Comparison of ENCODE assay signal across 5 fruit fly cellular contexts in the genomic region with DNA sequence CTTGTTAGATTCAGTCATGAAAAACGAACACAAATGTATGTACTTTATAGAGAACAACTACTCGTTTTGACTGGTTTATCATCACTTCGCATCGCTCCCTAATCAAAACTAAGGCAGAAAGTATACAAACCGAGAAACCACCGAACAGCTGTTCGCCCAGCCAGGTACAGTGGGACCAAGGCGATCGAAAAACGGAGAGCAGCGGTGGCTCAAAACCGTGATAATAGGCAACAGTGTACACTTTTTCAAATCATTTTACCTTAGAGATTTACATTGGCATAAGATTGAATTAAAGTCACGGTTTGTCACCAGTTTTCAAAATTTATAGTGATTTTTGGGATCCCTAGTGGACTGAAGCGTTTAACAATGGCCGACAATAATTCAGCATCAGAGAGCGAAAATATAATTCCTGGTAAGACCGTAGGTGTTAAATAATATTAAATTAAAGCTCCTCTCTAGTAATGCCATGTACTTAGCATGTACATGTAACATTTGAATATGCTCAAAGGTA.
TF ChIP-seq lines count a peak whose summit lies in the region.

TSS of gene CG42233 (minus strand) at position 51 of the 511 bp plus-strand sequence.
TSS of gene CG1971 (plus strand) at position 241 of the 511 bp plus-strand sequence.

- peak; percentile 8 for TF ChIP-seq CTCF in whole organism, embryonic (GFP tag; optimal IDR thresholded peaks at IDR 0.05; lab: Kevin White, UChicago)

TF ChIP-seq in whole organism, adult, 20 proteins besides CTCF, POLR2A, EP300 and RAD21 (continues in another document):
- TF ChIP-seq bab1 (GFP tag; optimal IDR thresholded peaks at IDR 0.05; lab: Kevin White, UChicago) (peak; percentile 12), kay (GFP tag; lab: Kevin White, UChicago; ENCODE audit: borderline replicate concordance) (no peak), pad (GFP tag; optimal IDR thresholded peaks at IDR 0.05; lab: Kevin White, UChicago) (peak; percentile 40), cic (GFP tag; optimal IDR thresholded peaks at IDR 0.05; lab: Kevin White, UChicago) (no peak), CG12768 (GFP tag; optimal IDR thresholded peaks at IDR 0.05; lab: Kevin White, UChicago) (peak; percentile 1), CG7101 (tag; optimal IDR thresholded peaks at IDR 0.05; lab: Kevin White, UChicago) (peak; percentile 51), CG14711 (tag; optimal IDR thresholded peaks at IDR 0.05; lab: Kevin White, UChicago) (peak; percentile 37), Crg-1 (GFP tag; optimal IDR thresholded peaks at IDR 0.05; lab: Kevin White, UChicago) (no peak), Clk (GFP tag; optimal IDR thresholded peaks at IDR 0.05; lab: Kevin White, UChicago) (no peak), toe (GFP tag; optimal IDR thresholded peaks at IDR 0.05; lab: Kevin White, UChicago) (no peak), ovo (GFP tag; optimal IDR thresholded peaks at IDR 0.05; lab: Kevin White, UChicago) (no peak), Mnt (GFP tag; optimal IDR thresholded peaks at IDR 0.05; lab: Kevin White, UChicago) (peak; percentile 30), CG11617 (GFP tag; optimal IDR thresholded peaks at IDR 0.05; lab: Kevin White, UChicago) (peak; percentile 51), CG33017 (tag; optimal IDR thresholded peaks at IDR 0.05; lab: Kevin White, UChicago) (peak; percentile 41), CG1620 (GFP tag; optimal IDR thresholded peaks at IDR 0.05; lab: Kevin White, UChicago) (peak; percentile 16), CG7045 (GFP tag; optimal IDR thresholded peaks at IDR 0.05; lab: Kevin White, UChicago) (peak; percentile 39), Hr96 (GFP tag; optimal IDR thresholded peaks at IDR 0.05; lab: Kevin White, UChicago) (peak; percentile 59)

TF ChIP-seq in whole organism, embryonic, 481 proteins besides CTCF, POLR2A, EP300 and RAD21 (continues in another document):
- TF ChIP-seq ap (GFP tag; IDR thresholded peaks at IDR 0.05; lab: Robert Waterston, UW), result no peak
- TF ChIP-seq mam (GFP tag; optimal IDR thresholded peaks at IDR 0.05; lab: Kevin White, UChicago), result peak; percentile 25
- peak; percentile 62; the same call in 2 of the 3 replicates for TF ChIP-seq CG6791 (GFP tag; IDR thresholded peaks at IDR 0.05; lab: Robert Waterston, UW; ENCODE audit: partially characterized antibody)
- no peak for TF ChIP-seq CG8290 (GFP tag; optimal IDR thresholded peaks at IDR 0.05; lab: Kevin White, UChicago)
- TF ChIP-seq CG8290 (tag; optimal IDR thresholded peaks at IDR 0.05; lab: Kevin White, UChicago), result no peak
- no peak for TF ChIP-seq CG4820 (GFP tag; optimal IDR thresholded peaks at IDR 0.05; lab: Kevin White, UChicago)
- TF ChIP-seq lbe (GFP tag; optimal IDR thresholded peaks at IDR 0.05; lab: Kevin White, UChicago), result no peak
- peak; percentile 27 for TF ChIP-seq Oli (tag; optimal IDR thresholded peaks at IDR 0.05; lab: Kevin White, UChicago)
- TF ChIP-seq Dp (GFP tag; optimal IDR thresholded peaks at IDR 0.05; lab: Kevin White, UChicago), result no peak
- no peak for TF ChIP-seq CG13424 (tag; optimal IDR thresholded peaks at IDR 0.05; lab: Kevin White, UChicago)
- TF ChIP-seq hb (GFP tag; IDR thresholded peaks at IDR 0.05; lab: Robert Waterston, UW; ENCODE audit: partially characterized antibody), result peak; percentile 69; the same call in 1 of the 3 replicates
- no peak for TF ChIP-seq nau (GFP tag; optimal IDR thresholded peaks at IDR 0.05; lab: Kevin White, UChicago)
- TF ChIP-seq CG4617 (GFP tag; optimal IDR thresholded peaks at IDR 0.05; lab: Kevin White, UChicago; ENCODE audit: borderline replicate concordance), result no peak
- no peak for TF ChIP-seq psq (GFP tag; optimal IDR thresholded peaks at IDR 0.05; lab: Kevin White, UChicago)
- no peak for TF ChIP-seq cg (GFP tag; optimal IDR thresholded peaks at IDR 0.05; lab: Kevin White, UChicago)
- no peak for TF ChIP-seq CG43689 (GFP tag; IDR thresholded peaks at IDR 0.05; lab: Robert Waterston, UW)
- TF ChIP-seq emc (GFP tag; optimal IDR thresholded peaks at IDR 0.05; lab: Kevin White, UChicago), result no peak

TF ChIP-seq in whole organism, prepupa, 60 proteins besides CTCF, POLR2A, EP300 and RAD21 (continues in another document):
- TF ChIP-seq CG10669 (GFP tag; optimal IDR thresholded peaks at IDR 0.05; lab: Kevin White, UChicago) (no peak), Ets21C (GFP tag; optimal IDR thresholded peaks at IDR 0.05; lab: Kevin White, UChicago) (no peak), salr (GFP tag; optimal IDR thresholded peaks at IDR 0.05; lab: Kevin White, UChicago) (no peak), CG6163 (GFP tag; IDR thresholded peaks at IDR 0.05; lab: Robert Waterston, UW) (peak; percentile 69; the same call in 2 of the 3 replicates), CG11762 (GFP tag; optimal IDR thresholded peaks at IDR 0.05; lab: Kevin White, UChicago; ENCODE audit: insufficient read depth) (peak; percentile 7), lz (GFP tag; optimal IDR thresholded peaks at IDR 0.05; lab: Kevin White, UChicago) (peak; percentile 56), Eip75B (GFP tag; optimal IDR thresholded peaks at IDR 0.05; lab: Kevin White, UChicago) (no peak), CG15336 (GFP tag; IDR thresholded peaks at IDR 0.05; lab: Robert Waterston, UW) (peak; percentile 38; the same call in 1 of the 2 replicates), CG11294 (GFP tag; IDR thresholded peaks at IDR 0.05; lab: Robert Waterston, UW) (no peak), CG6854 (GFP tag; optimal IDR thresholded peaks at IDR 0.05; lab: Kevin White, UChicago) (no peak), Ets96B (tag; optimal IDR thresholded peaks at IDR 0.05; lab: Kevin White, UChicago) (no peak), cyc (GFP tag; optimal IDR thresholded peaks at IDR 0.05; lab: Kevin White, UChicago) (no peak), eg (GFP tag; IDR thresholded peaks at IDR 0.05; lab: Robert Waterston, UW) (peak; percentile 53; the same call in 2 of the 3 replicates), net (GFP tag; optimal IDR thresholded peaks at IDR 0.05; lab: Kevin White, UChicago) (no peak), CG8319 (GFP tag; optimal IDR thresholded peaks at IDR 0.05; lab: Kevin White, UChicago) (peak; percentile 27), Hr39 (GFP tag; optimal IDR thresholded peaks at IDR 0.05; lab: Kevin White, UChicago) (no peak), CG4318 (GFP tag; optimal IDR thresholded peaks at IDR 0.05; lab: Kevin White, UChicago) (no peak)

TF ChIP-seq in whole organism, pupa, 21 proteins besides CTCF, POLR2A, EP300 and RAD21:
- TF ChIP-seq fd96Ca (GFP tag; IDR thresholded peaks at IDR 0.05; lab: Robert Waterston, UW), result peak; percentile 70; the same call in 2 of the 3 replicates
- no peak for TF ChIP-seq CG9948 (tag; optimal IDR thresholded peaks at IDR 0.05; lab: Kevin White, UChicago)
- no peak for TF ChIP-seq Snoo (tag; optimal IDR thresholded peaks at IDR 0.05; lab: Kevin White, UChicago)
- TF ChIP-seq CG4496 (GFP tag; IDR thresholded peaks at IDR 0.05; lab: Robert Waterston, UW), result peak; percentile 66; the same call in 2 of the 3 replicates
- peak; percentile 23; the same call in 1 of the 2 replicates for TF ChIP-seq rn (GFP tag; IDR thresholded peaks at IDR 0.05; lab: Robert Waterston, UW)
- no peak for TF ChIP-seq CG14655 (GFP tag; optimal IDR thresholded peaks at IDR 0.05; lab: Kevin White, UChicago)
- peak; percentile 26 for TF ChIP-seq gl (tag; optimal IDR thresholded peaks at IDR 0.05; lab: Kevin White, UChicago)
- no peak for TF ChIP-seq CG13204 (GFP tag; optimal IDR thresholded peaks at IDR 0.05; lab: Kevin White, UChicago)
- peak; percentile 62; the same call in 1 of the 2 replicates for TF ChIP-seq Ets98B (GFP tag; IDR thresholded peaks at IDR 0.05; lab: Robert Waterston, UW)
- peak; percentile 17; the same call in 1 of the 2 replicates for TF ChIP-seq CG32121 (GFP tag; IDR thresholded peaks at IDR 0.05; lab: Robert Waterston, UW)
- TF ChIP-seq CG8159 (tag; optimal IDR thresholded peaks at IDR 0.05; lab: Kevin White, UChicago), result no peak
- no peak for TF ChIP-seq Pif1B (GFP tag; optimal IDR thresholded peaks at IDR 0.05; lab: Kevin White, UChicago)
- no peak for TF ChIP-seq CG17806 (tag; optimal IDR thresholded peaks at IDR 0.05; lab: Kevin White, UChicago)

TF ChIP-seq in whole organism, wandering third instar larva, 38 proteins besides CTCF, POLR2A, EP300 and RAD21:
- peak in 1 of 2 experiments; percentile 63 for TF ChIP-seq foxo (GFP tag; optimal IDR thresholded peaks at IDR 0.05; lab: Kevin White, UChicago)
- no peak for TF ChIP-seq dsf (GFP tag; optimal IDR thresholded peaks at IDR 0.05; lab: Kevin White, UChicago; ENCODE audit: borderline replicate concordance)
- TF ChIP-seq woc (GFP tag; optimal IDR thresholded peaks at IDR 0.05; lab: Kevin White, UChicago), result peak; percentile 18
- peak; percentile 25 for TF ChIP-seq Hr83 (GFP tag; optimal IDR thresholded peaks at IDR 0.05; lab: Kevin White, UChicago; ENCODE audit: poor library complexity, severe bottlenecking)
